Worm (Caenorhabditis elegans): ENCODE results near the gene idpa-2.

DNA sequence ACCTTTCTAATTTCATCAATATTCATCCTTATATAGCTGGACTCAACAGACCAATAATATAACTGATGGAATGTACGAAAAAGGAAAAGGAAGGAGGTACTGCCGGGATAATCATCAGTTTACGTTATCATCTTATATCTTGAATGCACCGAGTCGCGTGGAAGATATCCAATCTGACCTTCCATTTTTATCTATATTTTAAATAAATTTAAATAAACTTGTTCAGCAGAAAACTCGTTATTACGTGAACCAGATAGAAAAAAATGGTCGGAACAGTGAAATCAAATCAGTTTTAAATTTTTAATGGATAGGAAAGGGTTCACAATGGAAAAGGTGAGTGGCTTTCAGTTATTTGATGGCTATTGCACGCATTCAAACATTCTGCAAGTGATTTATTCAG, 25.6 kb downstream of the idpa-2 start, which contains the start of gene pah-1:
- TF ChIP-seq unc-30 (tag; optimal IDR thresholded peaks at IDR 0.05), result no peak
- no peak for TF ChIP-seq lin-13 (GFP tag; optimal IDR thresholded peaks at IDR 0.05)
- TF ChIP-seq snpc-4 (tag; optimal IDR thresholded peaks at IDR 0.05), result no peak
- TF ChIP-seq elt-2 (tag; optimal IDR thresholded peaks at IDR 0.05), result no peak
- TF ChIP-seq nhr-76 (tag; optimal IDR thresholded peaks at IDR 0.05), result no peak
- TF ChIP-seq nhr-12 (tag; optimal IDR thresholded peaks at IDR 0.05), result no peak
- TF ChIP-seq nhr-28 (tag; optimal IDR thresholded peaks at IDR 0.05), result no peak
- TF ChIP-seq swsn-7 (tag; optimal IDR thresholded peaks at IDR 0.05), result no peak
- no peak for TF ChIP-seq lin-39 (tag; optimal IDR thresholded peaks at IDR 0.05)
- TF ChIP-seq unc-62 (GFP tag; optimal IDR thresholded peaks at IDR 0.05), result no peak
- no peak for TF ChIP-seq fos-1 (tag; optimal IDR thresholded peaks at IDR 0.05)
- TF ChIP-seq nhr-237 (tag; optimal IDR thresholded peaks at IDR 0.05), result no peak
- no peak for TF ChIP-seq ama-1 (optimal IDR thresholded peaks at IDR 0.05)
- TF ChIP-seq rnt-1 (tag; optimal IDR thresholded peaks at IDR 0.05), result no peak
